Fruit fly (Drosophila melanogaster) whole organism, pupa: Measurements from ENCODE around the gene fend.

Experiments
- CG10348 ChIP-seq: fragments of 200-800 bp; sonication (Bioruptor generic); IDR thresholded peaks from 2 replicates; pipeline ENCODE4 v1.3.6; 2022; ENCODE audit warnings: missing biosample characterization, missing genetic modification characterization
- CG12605 ChIP-seq: fragments of 200-800 bp; sonication (Bioruptor generic); IDR thresholded peaks from 2 replicates; pipeline ENCODE4 v1.3.6; 2022; ENCODE audit warnings: missing biosample characterization, missing genetic modification characterization
- CG13204 ChIP-seq: fragments of 200-800 bp; sonication (Bioruptor generic); optimal IDR thresholded peaks from 2 replicates; lab custom pipeline; 2018; ENCODE audit warnings: missing biosample characterization, mild to moderate bottlenecking, missing genetic modification characterization, moderate library complexity
- CG14655 ChIP-seq: fragments of 200-800 bp; sonication (Bioruptor generic); optimal IDR thresholded peaks from 3 replicates; lab custom pipeline; 2017; ENCODE audit warnings: mild to moderate bottlenecking, missing biosample characterization, missing genetic modification reagents, missing genetic modification characterization
- CG15710 ChIP-seq: fragments of 200-800 bp; sonication (Bioruptor generic); optimal IDR thresholded peaks from 2 replicates; lab custom pipeline; 2018; ENCODE audit warnings: missing biosample characterization, mild to moderate bottlenecking, missing genetic modification characterization, moderate library complexity
- CG17806 ChIP-seq: fragments of 200-800 bp; sonication (Bioruptor generic); optimal IDR thresholded peaks from 2 replicates; lab custom pipeline; 2018; ENCODE audit warnings: missing biosample characterization, mild to moderate bottlenecking, missing genetic modification characterization, moderate library complexity
- CG32121 ChIP-seq: fragments of 200-800 bp; sonication (Bioruptor generic); IDR thresholded peaks from 2 replicates; pipeline ENCODE4 v1.3.6; 2022; ENCODE audit warnings: missing biosample characterization, missing genetic modification characterization
- CG34367 ChIP-seq: fragments of 200-800 bp; sonication (Bioruptor generic); optimal IDR thresholded peaks from 2 replicates; lab custom pipeline; 2018; ENCODE audit warnings: missing biosample characterization, mild to moderate bottlenecking, missing genetic modification characterization
- CG4496 ChIP-seq: fragments of 200-800 bp; sonication (Bioruptor generic); IDR thresholded peaks from 3 replicates; pipeline ENCODE4 v1.3.6; 2022; ENCODE audit warnings: missing biosample characterization, missing genetic modification characterization
- CG8159 ChIP-seq: fragments of 200-800 bp; sonication (Bioruptor generic); optimal IDR thresholded peaks from 3 replicates; lab custom pipeline; 2018; ENCODE audit warnings: missing biosample characterization, mild to moderate bottlenecking, missing genetic modification characterization, moderate library complexity
- CG8301 ChIP-seq: fragments of 200-800 bp; sonication (Bioruptor generic); optimal IDR thresholded peaks from 2 replicates; lab custom pipeline; 2018; ENCODE audit warnings: missing biosample characterization, mild to moderate bottlenecking, missing genetic modification characterization
- CG9948 ChIP-seq: fragments of 200-800 bp; sonication (Bioruptor generic); optimal IDR thresholded peaks from 2 replicates; lab custom pipeline; 2018; ENCODE audit warnings: missing biosample characterization, mild to moderate bottlenecking, missing genetic modification characterization, moderate library complexity
- D1 ChIP-seq: fragments of 200-800 bp; sonication (Bioruptor generic); optimal IDR thresholded peaks from 2 replicates; lab custom pipeline; 2018; ENCODE audit warnings: missing biosample characterization, mild to moderate bottlenecking, missing genetic modification characterization, moderate library complexity
- EcR ChIP-seq: fragments of 200-800 bp; sonication (Bioruptor generic); optimal IDR thresholded peaks from 3 replicates; lab custom pipeline; 2019; ENCODE audit warnings: missing biosample characterization, missing genetic modification characterization, mild to moderate bottlenecking, moderate library complexity, missing genetic modification reagents
- Ets98B ChIP-seq: fragments of 200-800 bp; sonication (Bioruptor generic); IDR thresholded peaks from 2 replicates; pipeline ENCODE4 v1.3.6; 2022; ENCODE audit warnings: missing biosample characterization, missing genetic modification characterization
- Pif1A ChIP-seq: fragments of 200-800 bp; sonication (Bioruptor generic); optimal IDR thresholded peaks from 3 replicates; lab custom pipeline; 2016; ENCODE audit warnings: missing biosample characterization, missing genetic modification characterization
- Pif1B ChIP-seq: fragments of 200-800 bp; sonication (Bioruptor generic); optimal IDR thresholded peaks from 3 replicates; lab custom pipeline; 2016; ENCODE audit warnings: missing biosample characterization, missing genetic modification characterization
- Snoo ChIP-seq: fragments of 200-800 bp; sonication (Bioruptor generic); optimal IDR thresholded peaks from 3 replicates; lab custom pipeline; 2017; ENCODE audit warnings: missing biosample characterization, mild to moderate bottlenecking, missing genetic modification characterization, inconsistent platforms
- fd96Ca ChIP-seq: fragments of 200-800 bp; sonication (Bioruptor generic); IDR thresholded peaks from 3 replicates; pipeline ENCODE4 v1.3.6; 2022; ENCODE audit warnings: missing biosample characterization, missing genetic modification characterization
- gl ChIP-seq: fragments of 200-800 bp; sonication (Bioruptor generic); optimal IDR thresholded peaks from 2 replicates; lab custom pipeline; 2018; ENCODE audit warnings: missing biosample characterization, mild to moderate bottlenecking, missing genetic modification characterization
- rn ChIP-seq: fragments of 200-800 bp; sonication (Bioruptor generic); IDR thresholded peaks from 2 replicates; pipeline ENCODE4 v1.3.6; 2022; ENCODE audit warnings: missing biosample characterization, missing genetic modification characterization

The fend gene

DNA sequence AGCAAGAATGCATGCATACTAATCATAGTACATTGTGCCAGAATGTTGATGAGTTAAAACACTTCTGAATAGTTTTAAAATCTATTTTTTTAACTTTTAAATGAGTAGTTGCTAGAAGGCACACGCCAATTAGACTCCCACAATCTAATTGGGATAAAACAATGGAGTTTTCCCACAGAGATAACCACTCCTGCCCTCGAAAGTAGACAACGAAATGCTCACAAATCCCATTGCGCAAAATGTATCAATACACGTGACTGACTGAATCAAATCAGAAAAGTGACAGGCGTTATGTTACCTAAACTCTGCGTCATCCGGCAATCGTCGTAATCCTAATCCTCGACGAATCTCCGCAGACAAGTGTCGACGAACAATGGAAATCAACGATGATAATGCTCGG lies 17.1 kb downstream of the fend start:
- TF ChIP-seq EcR (no peak), CG12605 (GFP tag; lab: Robert Waterston, UW) (no peak), rn (GFP tag; lab: Robert Waterston, UW) (no peak), CG4496 (GFP tag; lab: Robert Waterston, UW) (no peak), Snoo (tag; lab: Kevin White, UChicago) (no peak), Pif1B (GFP tag; lab: Kevin White, UChicago) (no peak), Ets98B (no peak)

dm6 chrX:9110155-9110909 lies 24.6 kb downstream of the fend start:
- no peak for TF ChIP-seq Pif1B (GFP tag; lab: Kevin White, UChicago)
- no peak for TF ChIP-seq CG10348
- TF ChIP-seq rn (GFP tag; lab: Robert Waterston, UW): no peak
- TF ChIP-seq CG13204 (GFP tag; lab: Kevin White, UChicago): no peak
- no peak for TF ChIP-seq CG12605 (GFP tag; lab: Robert Waterston, UW)
- no peak for TF ChIP-seq CG17806 (tag; lab: Kevin White, UChicago)
- no peak for TF ChIP-seq EcR
- TF ChIP-seq CG9948: no peak
- no peak for TF ChIP-seq gl
- TF ChIP-seq Snoo (tag; lab: Kevin White, UChicago): no peak
- no peak for TF ChIP-seq CG4496 (GFP tag; lab: Robert Waterston, UW)
- no peak for TF ChIP-seq CG14655
- TF ChIP-seq CG15710 (tag; lab: Kevin White, UChicago): no peak
- TF ChIP-seq Ets98B: no peak
- TF ChIP-seq CG8301 (tag; lab: Kevin White, UChicago): no peak

dm6 chrX:9109072-9109844 lies 25.6 kb downstream of the fend start:
- TF ChIP-seq gl (no peak), Snoo (tag; lab: Kevin White, UChicago) (peak; percentile 23), CG12605 (GFP tag; lab: Robert Waterston, UW) (no peak), CG14655 (no peak), CG10348 (no peak), CG8159 (tag; lab: Kevin White, UChicago) (peak; percentile 40), CG13204 (GFP tag; lab: Kevin White, UChicago) (no peak), Pif1B (GFP tag; lab: Kevin White, UChicago) (no peak), rn (GFP tag; lab: Robert Waterston, UW) (no peak), D1 (tag; lab: Kevin White, UChicago) (no peak), Ets98B (no peak; the same call in 1 of the 2 replicates), Pif1A (GFP tag; lab: Kevin White, UChicago) (no peak), CG9948 (peak; percentile 50), CG8301 (tag; lab: Kevin White, UChicago) (peak; percentile 41), fd96Ca (GFP tag; lab: Robert Waterston, UW) (no peak; the same call in 2 of the 3 replicates), CG4496 (GFP tag; lab: Robert Waterston, UW) (peak; percentile 57; the same call in 1 of the 3 replicates), CG32121 (GFP tag; lab: Robert Waterston, UW) (no peak), CG15710 (tag; lab: Kevin White, UChicago) (peak; percentile 32), EcR (no peak), CG17806 (tag; lab: Kevin White, UChicago) (no peak), CG34367 (tag; lab: Kevin White, UChicago) (peak; percentile 45)
- TF ChIP-seq, all 21 proteins: peak for 7

- no peak for TF ChIP-seq CG15710 (tag; lab: Kevin White, UChicago)
- TF ChIP-seq CG12605 (GFP tag; lab: Robert Waterston, UW): no peak
- no peak for TF ChIP-seq CG32121 (GFP tag; lab: Robert Waterston, UW)
- TF ChIP-seq CG9948: no peak
- TF ChIP-seq CG8159 (tag; lab: Kevin White, UChicago): no peak
- TF ChIP-seq Snoo (tag; lab: Kevin White, UChicago): no peak
- no peak for TF ChIP-seq Ets98B
- no peak for TF ChIP-seq CG13204 (GFP tag; lab: Kevin White, UChicago)
Observed at dm6 chrX:9108387-9108786, 26.5 kb downstream of the fend start, which contains the start of gene AP-1gamma. AP-1gamma (plus strand) TSS chrX:9108691.

DNA sequence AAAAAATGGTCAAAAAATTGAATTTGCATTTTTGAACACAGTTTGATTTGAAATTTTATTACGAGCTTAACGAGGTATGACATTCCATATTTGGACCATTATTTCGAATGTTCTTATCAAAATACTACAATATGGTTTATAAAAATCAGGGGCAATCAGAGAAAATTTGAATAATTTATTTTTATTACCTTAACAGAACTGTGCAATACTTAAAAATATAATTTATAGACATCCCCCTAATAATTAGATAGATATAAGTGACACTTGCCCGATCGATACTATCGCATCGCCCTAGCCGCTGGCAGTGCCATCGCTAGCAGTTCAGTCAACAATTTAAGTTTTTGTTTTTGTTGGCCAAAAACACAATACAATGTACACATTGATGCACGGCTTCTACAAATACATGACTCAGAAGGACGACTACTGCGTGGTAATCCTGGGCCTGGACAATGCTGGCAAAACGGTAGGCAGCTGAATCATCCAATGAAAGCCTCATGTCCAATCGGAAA lies 28.1 kb downstream of the fend start, which contains the start of gene Arfrp1:
Gene Arfrp1, plus strand, starts transcription at position 295 of the 509 bp plus-strand sequence.
- TF ChIP-seq CG8301 (tag; lab: Kevin White, UChicago): no peak
- 0 out of 3 replicates have a peak, but pooled peaks have one; percentile 24 for TF ChIP-seq fd96Ca (GFP tag; lab: Robert Waterston, UW)
- no peak for TF ChIP-seq CG10348
- TF ChIP-seq CG9948: peak; percentile 0
- 0 out of 2 replicates have a peak, but pooled peaks have one; percentile 5 for TF ChIP-seq Ets98B
- TF ChIP-seq CG14655: no peak
- TF ChIP-seq CG4496 (GFP tag; lab: Robert Waterston, UW): peak; percentile 6; the same call in 1 of the 3 replicates
- no peak for TF ChIP-seq CG15710 (tag; lab: Kevin White, UChicago)
- TF ChIP-seq Snoo (tag; lab: Kevin White, UChicago): no peak
- TF ChIP-seq CG32121 (GFP tag; lab: Robert Waterston, UW): no peak; the same call in 1 of the 2 replicates
- TF ChIP-seq CG34367 (tag; lab: Kevin White, UChicago): no peak
